Fruit fly (Drosophila melanogaster) whole organism, embryonic: ENCODE measurements around the gene SP555.

Experiments used
- Atf6 ChIP-seq: fragments of 200-800 bp; sonication (Bioruptor generic); IDR thresholded peaks from 2 replicates; pipeline ENCODE4 v1.3.6; 2022; ENCODE audit warnings: missing biosample characterization, missing genetic modification characterization
- Awh ChIP-seq: fragments of 200-800 bp; sonication (Bioruptor generic); IDR thresholded peaks from 2 replicates; pipeline ENCODE4, ENCODE4 v1.3.6; 2022; ENCODE audit warnings: missing biosample characterization, missing genetic modification characterization
- CG10565 ChIP-seq: fragments of 200-800 bp; sonication (Bioruptor generic); optimal IDR thresholded peaks from 3 replicates; lab custom pipeline; 2016; ENCODE audit warnings: missing biosample characterization, mild to moderate bottlenecking, missing genetic modification characterization
- CG11504 ChIP-seq: fragments of 200-800 bp; sonication (Bioruptor generic); optimal IDR thresholded peaks from 3 replicates; lab custom pipeline; 2019; ENCODE audit warnings: missing biosample characterization, mild to moderate bottlenecking, missing genetic modification characterization, moderate library complexity
- CG12744 ChIP-seq: fragments of 200-800 bp; sonication (Bioruptor generic); optimal IDR thresholded peaks from 2 replicates; lab custom pipeline; 2016; ENCODE audit warnings: missing biosample characterization, missing genetic modification characterization
- CG17829 ChIP-seq: fragments of 200-800 bp; optimal IDR thresholded peaks from 2 replicates; lab custom pipeline; 2019; ENCODE audit warnings: missing biosample characterization, mild to moderate bottlenecking, missing genetic modification characterization, moderate library complexity
- CG18262 ChIP-seq: fragments of 200-800 bp; optimal IDR thresholded peaks from 3 replicates; lab custom pipeline; 2019; ENCODE audit warnings: missing biosample characterization, mild to moderate bottlenecking, missing genetic modification characterization, moderate library complexity
- CG18619 ChIP-seq: fragments of 200-800 bp; sonication (Bioruptor generic); optimal IDR thresholded peaks from 3 replicates; lab custom pipeline; 2017; ENCODE audit warnings: missing biosample characterization, mild to moderate bottlenecking, missing genetic modification characterization
- CG2678 ChIP-seq: fragments of 200-800 bp; sonication (Bioruptor generic); optimal IDR thresholded peaks from 3 replicates; lab custom pipeline; 2019; ENCODE audit warnings: missing biosample characterization, mild to moderate bottlenecking, missing genetic modification characterization, moderate library complexity
- CG31441 ChIP-seq: fragments of 200-800 bp; sonication (Bioruptor generic); IDR thresholded peaks from 2 replicates; pipeline ENCODE4 v1.3.6; 2022; ENCODE audit warnings: missing biosample characterization, missing genetic modification characterization
- CG3407 ChIP-seq: fragments of 200-800 bp; sonication (Bioruptor generic); optimal IDR thresholded peaks from 2 replicates; lab custom pipeline; 2018; ENCODE audit warnings: missing biosample characterization, mild to moderate bottlenecking, missing genetic modification characterization
- CG34376 ChIP-seq: fragments of 200-800 bp; sonication (Bioruptor generic); optimal IDR thresholded peaks from 2 replicates; lab custom pipeline; 2018; ENCODE audit warnings: missing biosample characterization, mild to moderate bottlenecking, missing genetic modification characterization
- CG4617 ChIP-seq: fragments of 200-800 bp; sonication (Bioruptor generic); optimal IDR thresholded peaks from 3 replicates; lab custom pipeline; 2016; ENCODE audit warnings: missing biosample characterization, missing genetic modification characterization, borderline replicate concordance
- CG8281 ChIP-seq: fragments of 200-800 bp; sonication (Bioruptor generic); optimal IDR thresholded peaks from 2 replicates; lab custom pipeline; 2018; ENCODE audit warnings: missing biosample characterization, mild to moderate bottlenecking, missing genetic modification characterization, moderate library complexity
- CG8388 ChIP-seq: fragments of 200-800 bp; sonication (Bioruptor generic); optimal IDR thresholded peaks from 2 replicates; lab custom pipeline; 2019; ENCODE audit warnings: missing biosample characterization, mild to moderate bottlenecking, missing genetic modification characterization, moderate library complexity
- CG9215 ChIP-seq: fragments of 200-800 bp; sonication (Bioruptor generic); IDR thresholded peaks from 2 replicates; pipeline ENCODE4 v1.3.6; 2022; ENCODE audit warnings: missing biosample characterization, missing genetic modification characterization
- Fer1 ChIP-seq: fragments of 200-800 bp; sonication (Bioruptor generic); optimal IDR thresholded peaks from 2 replicates; lab custom pipeline; 2017; ENCODE audit warnings: missing biosample characterization, mild to moderate bottlenecking, missing genetic modification characterization
- GATAe ChIP-seq: fragments of 200-800 bp; sonication (Bioruptor generic); conservative IDR thresholded peaks from 2 replicates; pipeline ENCODE4 v1.3.6; 2022; ENCODE audit warnings: missing biosample characterization, missing genetic modification characterization
- H15 ChIP-seq: fragments of 200-800 bp; sonication (Bioruptor generic); IDR thresholded peaks from 3 replicates; pipeline ENCODE4 v1.3.6; 2022; ENCODE audit warnings: missing biosample characterization, missing genetic modification characterization
- H2.0 ChIP-seq: fragments of 200-800 bp; sonication (Bioruptor generic); IDR thresholded peaks from 2 replicates; pipeline ENCODE4 v1.3.6; 2022; ENCODE audit warnings: missing biosample characterization, missing genetic modification characterization
- Nf-YC ChIP-seq: fragments of 200-800 bp; optimal IDR thresholded peaks from 3 replicates; lab custom pipeline; 2019; ENCODE audit warnings: missing biosample characterization, mild to moderate bottlenecking, missing genetic modification characterization, moderate library complexity
- NfI ChIP-seq: fragments of 200-800 bp; sonication (Bioruptor generic); optimal IDR thresholded peaks from 3 replicates; lab custom pipeline; 2018; ENCODE audit warnings: missing biosample characterization, mild to moderate bottlenecking, missing genetic modification characterization, moderate library complexity
- Pdp1 ChIP-seq, 2 experiments: fragments of 200-800 bp; sonication (Bioruptor generic); optimal IDR thresholded peaks; 3 replicates each; lab custom pipeline; 2016; ENCODE audit warnings: missing biosample characterization in 2 of 2, missing genetic modification characterization in 2 of 2, mild to moderate bottlenecking in 1 of 2, moderate library complexity in 1 of 2
- Ptx1 ChIP-seq: fragments of 200-800 bp; sonication (Bioruptor generic); IDR thresholded peaks from 2 replicates; pipeline ENCODE4 v1.3.6; 2022; ENCODE audit warnings: missing biosample characterization, missing genetic modification characterization
- Side ChIP-seq: fragments of 200-800 bp; sonication (Bioruptor generic); optimal IDR thresholded peaks from 2 replicates; lab custom pipeline; 2016; ENCODE audit warnings: missing biosample characterization, missing genetic modification characterization
- Trl ChIP-seq, 3 experiments: fragments of >200 bp in 2 of 3; fragments of 200-800 bp in 1 of 3; sonication (Bioruptor generic) in 1 of 3; optimal IDR thresholded peaks; 2 replicates in 1 of 3; 3 replicates in 2 of 3; lab custom pipeline; 2016 to 2017; ENCODE audit warnings: missing biosample characterization in 1 of 3, missing genetic modification characterization in 1 of 3
- abd-A ChIP-seq: fragments of 200-800 bp; sonication (Bioruptor generic); optimal IDR thresholded peaks from 3 replicates; lab custom pipeline; 2019; ENCODE audit warnings: missing biosample characterization, mild to moderate bottlenecking, missing genetic modification characterization, moderate library complexity
- bcd ChIP-seq: fragments of 200-800 bp; sonication (Bioruptor generic); optimal IDR thresholded peaks from 2 replicates; lab custom pipeline; 2017; ENCODE audit warnings: missing biosample characterization, mild to moderate bottlenecking, missing genetic modification characterization
- chm ChIP-seq: fragments of 200-800 bp; sonication (Bioruptor generic); IDR thresholded peaks from 2 replicates; pipeline ENCODE4 v1.3.6; 2022; ENCODE audit warnings: missing biosample characterization, missing genetic modification characterization
- corto ChIP-seq: fragments of 200-800 bp; sonication (Bioruptor generic); optimal IDR thresholded peaks from 2 replicates; lab custom pipeline; 2016; ENCODE audit warnings: missing biosample characterization, mild to moderate bottlenecking, missing genetic modification characterization, moderate library complexity
- dm ChIP-seq: fragments of 200-800 bp; sonication (Bioruptor generic); optimal IDR thresholded peaks from 3 replicates; lab custom pipeline; 2016; ENCODE audit warnings: missing biosample characterization, missing genetic modification characterization
- dmrt99B ChIP-seq: fragments of 200-800 bp; sonication (Bioruptor generic); optimal IDR thresholded peaks from 2 replicates; lab custom pipeline; 2018; ENCODE audit warnings: missing biosample characterization, mild to moderate bottlenecking, missing genetic modification characterization, moderate library complexity
- ems ChIP-seq: fragments of 200-800 bp; sonication (Bioruptor generic); optimal IDR thresholded peaks from 3 replicates; lab custom pipeline; 2016; ENCODE audit warnings: missing biosample characterization, missing genetic modification characterization
- fd64A ChIP-seq: fragments of 200-800 bp; sonication (Bioruptor generic); optimal IDR thresholded peaks from 3 replicates; lab custom pipeline; 2018; ENCODE audit warnings: missing biosample characterization, mild to moderate bottlenecking, missing genetic modification characterization
- fd96Cb ChIP-seq: fragments of 200-800 bp; sonication (Bioruptor generic); optimal IDR thresholded peaks from 2 replicates; lab custom pipeline; 2018; ENCODE audit warnings: missing biosample characterization, mild to moderate bottlenecking, missing genetic modification characterization, moderate library complexity
- gt ChIP-seq: fragments of 200-800 bp; sonication (Bioruptor generic); IDR thresholded peaks from 2 replicates; pipeline ENCODE4 v1.3.6; 2022; ENCODE audit warnings: missing biosample characterization, missing genetic modification characterization
- h ChIP-seq: fragments of >200 bp; optimal IDR thresholded peaks from 2 replicates; lab custom pipeline; 2017
- insv ChIP-seq, 2 experiments: fragments of 200-800 bp; sonication (Bioruptor generic); optimal IDR thresholded peaks; 3 replicates each; lab custom pipeline; 2016 to 2018; ENCODE audit warnings: missing biosample characterization in 2 of 2, missing genetic modification characterization in 2 of 2
- inv ChIP-seq: fragments of 200-800 bp; sonication (Bioruptor generic); IDR thresholded peaks from 2 replicates; pipeline ENCODE4 v1.3.6; 2022; ENCODE audit warnings: missing biosample characterization, missing genetic modification characterization; ENCODE audit not compliant: partially characterized antibody
- maf-S ChIP-seq: fragments of 200-800 bp; sonication (Bioruptor generic); optimal IDR thresholded peaks from 2 replicates; lab custom pipeline; 2016; ENCODE audit warnings: missing biosample characterization, missing genetic modification characterization
- odd ChIP-seq: fragments of 200-800 bp; sonication (Bioruptor generic); optimal IDR thresholded peaks from 2 replicates; lab custom pipeline; 2017; ENCODE audit warnings: missing biosample characterization, mild to moderate bottlenecking, missing genetic modification characterization
- pnt ChIP-seq: fragments of 200-800 bp; sonication (Bioruptor generic); optimal IDR thresholded peaks from 3 replicates; lab custom pipeline; 2016; ENCODE audit warnings: missing biosample characterization, missing genetic modification characterization
- ranshi ChIP-seq: fragments of 200-800 bp; sonication (Bioruptor generic); IDR thresholded peaks from 2 replicates; pipeline ENCODE4 v1.3.6; 2022; ENCODE audit warnings: missing biosample characterization, missing genetic modification characterization
- rib ChIP-seq: fragments of 200-800 bp; sonication (Bioruptor generic); IDR thresholded peaks from 2 replicates; pipeline ENCODE4 v1.3.6; 2022; ENCODE audit warnings: missing biosample characterization, missing genetic modification characterization
- row ChIP-seq: fragments of 200-800 bp; sonication (Bioruptor generic); IDR thresholded peaks from 3 replicates; pipeline ENCODE4 v1.3.6; 2022; ENCODE audit warnings: missing biosample characterization, missing genetic modification characterization
- slou ChIP-seq: fragments of 200-800 bp; sonication (Bioruptor generic); optimal IDR thresholded peaks from 3 replicates; lab custom pipeline; 2016; ENCODE audit warnings: missing biosample characterization, missing genetic modification characterization
- tup ChIP-seq: fragments of 200-800 bp; sonication (Bioruptor generic); optimal IDR thresholded peaks from 2 replicates; lab custom pipeline; 2016; ENCODE audit warnings: missing biosample characterization, mild to moderate bottlenecking, missing genetic modification characterization, moderate library complexity
- vfl ChIP-seq: fragments of 200-800 bp; sonication (Bioruptor generic); optimal IDR thresholded peaks from 2 replicates; lab custom pipeline; 2016; ENCODE audit warnings: missing biosample characterization, missing genetic modification characterization
- zf30C ChIP-seq: fragments of 200-800 bp; sonication (Bioruptor generic); optimal IDR thresholded peaks from 3 replicates; lab custom pipeline; 2018; ENCODE audit warnings: missing biosample characterization, mild to moderate bottlenecking, missing genetic modification characterization

SP555 gene

DNA sequence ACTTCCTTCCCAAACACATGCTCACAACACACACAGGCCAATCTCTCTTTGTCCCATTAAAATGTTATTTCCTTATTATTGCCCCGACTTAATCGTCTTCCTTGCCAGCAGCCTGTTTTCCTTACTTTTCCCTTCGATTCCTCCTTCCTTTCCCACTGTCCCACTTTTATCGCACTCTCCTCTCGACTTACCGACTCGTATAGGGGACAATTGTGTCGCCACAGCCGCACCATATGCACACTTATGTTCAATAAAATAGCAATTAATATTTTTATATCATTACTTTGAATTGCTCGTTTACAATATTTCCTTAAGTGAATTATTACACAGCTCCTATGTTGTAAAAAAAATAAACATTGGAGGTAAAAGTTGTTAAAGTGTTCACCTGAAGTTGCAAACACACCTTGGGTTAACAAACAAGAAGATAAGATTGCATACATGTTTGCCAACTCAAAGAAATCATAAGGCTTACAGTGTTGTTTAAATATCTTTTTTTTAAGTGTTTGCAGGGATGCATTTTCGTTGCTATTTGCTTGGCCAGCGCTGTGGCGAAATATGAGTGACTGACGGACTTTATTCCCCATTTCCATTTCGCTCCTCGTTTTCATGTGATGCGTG is 49.5 kb downstream of the SP555 start (continued):
- TF ChIP-seq Trl (optimal IDR thresholded peaks at IDR 0.05; lab: Kevin White, UChicago): no peak
- TF ChIP-seq Trl (GFP tag; optimal IDR thresholded peaks at IDR 0.05; lab: Kevin White, UChicago): peak; percentile 58
- TF ChIP-seq Awh (GFP tag; lab: Robert Waterston, UW): peak; percentile 65; the same call in 1 of the 2 replicates
- TF ChIP-seq ranshi: peak; percentile 46; the same call in 1 of the 2 replicates
- peak; percentile 59 for TF ChIP-seq abd-A (tag; lab: Kevin White, UChicago)
- TF ChIP-seq inv (GFP tag; lab: Robert Waterston, UW): no peak
- TF ChIP-seq ems (GFP tag; lab: Kevin White, UChicago): peak; percentile 63
- TF ChIP-seq Atf6 (GFP tag; lab: Robert Waterston, UW): peak; percentile 76; the same call in 1 of the 2 replicates
- TF ChIP-seq CG31441 (GFP tag; lab: Robert Waterston, UW): peak; percentile 92
- TF ChIP-seq CG12744: peak; percentile 53
- peak; percentile 69 for TF ChIP-seq row (GFP tag; lab: Robert Waterston, UW)
- TF ChIP-seq CG4617: peak; percentile 49
- TF ChIP-seq Nf-YC (tag; lab: Kevin White, UChicago): peak; percentile 67
- peak; percentile 50; the same call in 1 of the 2 replicates for TF ChIP-seq H2.0
- peak; percentile 40 for TF ChIP-seq maf-S
- peak; percentile 36 for TF ChIP-seq vfl
- TF ChIP-seq dm (GFP tag; lab: Kevin White, UChicago): peak; percentile 21
- TF ChIP-seq fd96Cb (tag; lab: Kevin White, UChicago): peak; percentile 81
- no peak for TF ChIP-seq GATAe
- peak; percentile 55 for TF ChIP-seq Side (GFP tag; lab: Kevin White, UChicago)
- TF ChIP-seq CG9215 (GFP tag; lab: Robert Waterston, UW): peak; percentile 27; the same call in 1 of the 2 replicates
- TF ChIP-seq Ptx1 (GFP tag; lab: Robert Waterston, UW): peak; percentile 72
- peak; percentile 90 for TF ChIP-seq CG2678 (tag; lab: Kevin White, UChicago)
- no peak for TF ChIP-seq insv (GFP tag; optimal IDR thresholded peaks at IDR 0.05; lab: Kevin White, UChicago)
- peak; percentile 90 for TF ChIP-seq dmrt99B (tag; lab: Kevin White, UChicago)
- TF ChIP-seq CG8281 (tag; lab: Kevin White, UChicago): peak; percentile 67
- peak; percentile 78 for TF ChIP-seq CG17829 (tag; lab: Kevin White, UChicago)
- TF ChIP-seq CG8388: peak; percentile 77
- TF ChIP-seq CG11504 (tag; lab: Kevin White, UChicago): peak; percentile 90
- TF ChIP-seq NfI (GFP tag; lab: Kevin White, UChicago): peak; percentile 79
- TF ChIP-seq H15 (GFP tag; lab: Robert Waterston, UW): peak; percentile 56; the same call in 2 of the 3 replicates
- peak; percentile 85 for TF ChIP-seq CG18262
- TF ChIP-seq Fer1 (GFP tag; lab: Kevin White, UChicago): peak; percentile 86
- no peak for TF ChIP-seq zf30C (GFP tag; lab: Kevin White, UChicago)
- TF ChIP-seq slou (GFP tag; lab: Kevin White, UChicago): peak; percentile 81
- no peak for TF ChIP-seq chm (GFP tag; lab: Robert Waterston, UW)
- TF ChIP-seq h (lab: Kevin White, UChicago): no peak
- TF ChIP-seq odd: peak; percentile 85
- peak; percentile 15 for TF ChIP-seq tup (GFP tag; lab: Kevin White, UChicago)
- TF ChIP-seq CG18619: peak; percentile 76
- no peak for TF ChIP-seq gt (GFP tag; lab: Robert Waterston, UW)
- TF ChIP-seq CG3407: peak; percentile 66
- peak; percentile 44 for TF ChIP-seq CG34376 (GFP tag; lab: Kevin White, UChicago)
- TF ChIP-seq pnt (GFP tag; lab: Kevin White, UChicago): peak; percentile 60
- peak; percentile 54 for TF ChIP-seq corto (GFP tag; lab: Kevin White, UChicago)
- TF ChIP-seq fd64A (GFP tag; lab: Kevin White, UChicago): peak; percentile 64
- peak; percentile 23 for TF ChIP-seq CG10565 (GFP tag; lab: Kevin White, UChicago)
- peak; percentile 66 to 67 for TF ChIP-seq Pdp1 (GFP tag; optimal IDR thresholded peaks at IDR 0.05; lab: Kevin White, UChicago)
- TF ChIP-seq bcd (GFP tag; lab: Kevin White, UChicago): peak; percentile 72
- TF ChIP-seq rib (GFP tag; lab: Robert Waterston, UW): 0 out of 2 replicates have a peak, but pooled peaks have one; percentile 33
